Fruit fly (Drosophila melanogaster): ENCODE data around the gene CapaR.

Gene CapaR

dm6 chr3L:21536857-21537256 is 25.1 kb downstream of the CapaR start, which contains the start of gene Rpn10 (continued):
- TF ChIP-seq CG6683 (GFP tag; optimal IDR thresholded peaks at IDR 0.05) (no peak), Sry-β (GFP tag; optimal IDR thresholded peaks at IDR 0.05) (no peak), Elba2 (GFP tag; optimal IDR thresholded peaks at IDR 0.05) (no peak), CG17912 (GFP tag; optimal IDR thresholded peaks at IDR 0.05) (no peak), CG13287 (GFP tag; IDR thresholded peaks at IDR 0.05; ENCODE audit: partially characterized antibody) (peak; percentile 98), Sox100B (GFP tag; optimal IDR thresholded peaks at IDR 0.05) (no peak), mld (GFP tag; IDR thresholded peaks at IDR 0.05; ENCODE audit: partially characterized antibody) (peak; percentile 93), ci (GFP tag; IDR thresholded peaks at IDR 0.05) (no peak), CG17612 (GFP tag; IDR thresholded peaks at IDR 0.05) (no peak), lov (optimal IDR thresholded peaks at IDR 0.05) (no peak), lov (GFP tag; IDR thresholded peaks at IDR 0.05) (no peak), CG4730 (GFP tag; IDR thresholded peaks at IDR 0.05) (no peak), Dbx (GFP tag; IDR thresholded peaks at IDR 0.05) (peak; percentile 76), CG3163 (GFP tag; optimal IDR thresholded peaks at IDR 0.05) (no peak), emc (GFP tag; optimal IDR thresholded peaks at IDR 0.05) (no peak), row (GFP tag; IDR thresholded peaks at IDR 0.05) (peak; percentile 85), Mes4 (GFP tag; optimal IDR thresholded peaks at IDR 0.05) (no peak), Xbp1 (GFP tag; optimal IDR thresholded peaks at IDR 0.05) (peak; percentile 58), CG18011 (GFP tag; optimal IDR thresholded peaks at IDR 0.05) (no peak), CG6765 (GFP tag; optimal IDR thresholded peaks at IDR 0.05) (no peak), CG14710 (tag; optimal IDR thresholded peaks at IDR 0.05) (peak; percentile 69), CG15514 (GFP tag; optimal IDR thresholded peaks at IDR 0.05) (peak; percentile 80), yki (optimal IDR thresholded peaks at IDR 0.05) (no peak), sisA (GFP tag; IDR thresholded peaks at IDR 0.05) (no peak), CG4424 (GFP tag; optimal IDR thresholded peaks at IDR 0.05) (peak; percentile 1), Drgx (GFP tag; IDR thresholded peaks at IDR 0.05) (no peak), jigr1 (GFP tag; IDR thresholded peaks at IDR 0.05) (no peak), fd102C (GFP tag; optimal IDR thresholded peaks at IDR 0.05) (no peak), CG11093 (GFP tag; IDR thresholded peaks at IDR 0.05) (no peak), BEAF-32 (GFP tag; optimal IDR thresholded peaks at IDR 0.05) (peak; percentile 99), Adf1 (GFP tag; IDR thresholded peaks at IDR 0.05) (no peak), zen2 (GFP tag; IDR thresholded peaks at IDR 0.05; ENCODE audit: partially characterized antibody) (peak; percentile 96), Usf (GFP tag; optimal IDR thresholded peaks at IDR 0.05) (no peak), vfl (GFP tag; optimal IDR thresholded peaks at IDR 0.05) (no peak), CG8924 (tag; optimal IDR thresholded peaks at IDR 0.05) (no peak), CHES-1-like (GFP tag; optimal IDR thresholded peaks at IDR 0.05) (peak; percentile 44), CG14014 (GFP tag; IDR thresholded peaks at IDR 0.05) (peak; percentile 49; the same call in 1 of the 2 replicates), otp (GFP tag; IDR thresholded peaks at IDR 0.05) (no peak), Atf6 (GFP tag; IDR thresholded peaks at IDR 0.05) (no peak), Opbp (GFP tag; IDR thresholded peaks at IDR 0.05; ENCODE audit: partially characterized antibody) (peak; percentile 98), CG16779 (GFP tag; IDR thresholded peaks at IDR 0.05) (no peak), cad (GFP tag; optimal IDR thresholded peaks at IDR 0.05) (no peak), CG15696 (tag; optimal IDR thresholded peaks at IDR 0.05) (no peak), CG2712 (tag; optimal IDR thresholded peaks at IDR 0.05) (peak; percentile 53), CG18619 (GFP tag; optimal IDR thresholded peaks at IDR 0.05) (no peak), slou (GFP tag; optimal IDR thresholded peaks at IDR 0.05) (no peak), nerfin-1 (tag; optimal IDR thresholded peaks at IDR 0.05) (peak; percentile 58), CG12071 (GFP tag; optimal IDR thresholded peaks at IDR 0.05) (no peak), CG32532 (GFP tag; IDR thresholded peaks at IDR 0.05) (peak; percentile 71), CG13894 (tag; optimal IDR thresholded peaks at IDR 0.05) (peak; percentile 78), CG3847 (GFP tag; IDR thresholded peaks at IDR 0.05) (peak; percentile 80), seq (GFP tag; IDR thresholded peaks at IDR 0.05) (no peak), tin (GFP tag; optimal IDR thresholded peaks at IDR 0.05) (peak; percentile 7)

All from whole organism, embryonic.